Worm (Caenorhabditis elegans) whole organism, young adult: ENCODE results near the gene mesp-1.

ENCODE experiments used
- B0019.2 ChIP-seq: fragments of 200-800 bp; sonication (Bioruptor generic); conservative IDR thresholded peaks from 2 replicates; pipeline ENCODE4 v1.3.6; 2022; ENCODE audit warnings: missing genetic modification reagents, missing genetic modification characterization, missing compliant biosample characterization
- B0035.1 ChIP-seq: sonication (generic microtip); optimal IDR thresholded peaks from 2 replicates; lab custom pipeline; 2016; ENCODE audit warnings: missing genetic modification characterization, mild to moderate bottlenecking, missing compliant biosample characterization, missing genotype, missing genetic modification reagents
- B0261.1 ChIP-seq: sonication (generic microtip); optimal IDR thresholded peaks from 2 replicates; lab custom pipeline; 2016; ENCODE audit warnings: mild to moderate bottlenecking, missing genetic modification characterization, moderate library complexity, missing compliant biosample characterization
- C06A6.2 ChIP-seq: fragments of 200-800 bp; sonication (Bioruptor generic); conservative IDR thresholded peaks from 2 replicates; pipeline ENCODE4 v1.3.6; 2022; ENCODE audit warnings: missing genetic modification characterization, missing compliant biosample characterization
- C17E4.6 ChIP-seq: fragments of 200-800 bp; sonication (Bioruptor generic); IDR thresholded peaks from 2 replicates; pipeline ENCODE4 v1.3.6; 2022; ENCODE audit warnings: missing genetic modification reagents, missing genetic modification characterization, missing compliant biosample characterization
- F22D6.2 ChIP-seq: sonication (generic microtip); optimal IDR thresholded peaks from 2 replicates; lab custom pipeline; 2016; ENCODE audit warnings: mild to moderate bottlenecking, missing genetic modification characterization, missing compliant biosample characterization
- F52B5.7 ChIP-seq: sonication (generic microtip); optimal IDR thresholded peaks from 2 replicates; lab custom pipeline; 2016; ENCODE audit warnings: mild to moderate bottlenecking, missing genetic modification characterization, missing compliant biosample characterization
- F55B11.4 ChIP-seq: sonication (generic microtip); optimal IDR thresholded peaks from 2 replicates; lab custom pipeline; 2016; ENCODE audit warnings: missing compliant biosample characterization, missing genetic modification characterization, borderline replicate concordance; ENCODE audit not compliant: insufficient read depth
- K12H6.12 ChIP-seq: fragments of 200-800 bp; sonication (Bioruptor generic); optimal IDR thresholded peaks from 2 replicates; lab custom pipeline; 2018; ENCODE audit warnings: mild to moderate bottlenecking, missing genetic modification characterization, missing compliant biosample characterization
- T26A5.8 ChIP-seq: sonication (generic microtip); optimal IDR thresholded peaks from 2 replicates; lab custom pipeline; 2016; ENCODE audit warnings: missing genetic modification characterization, missing compliant biosample characterization
- Y53F4B.3 ChIP-seq: fragments of 200-800 bp; sonication (Bioruptor generic); IDR thresholded peaks from 2 replicates; pipeline ENCODE4 v1.3.6; 2022; ENCODE audit warnings: missing genetic modification reagents, missing genetic modification characterization, missing compliant biosample characterization
- Y53G8AR.9 ChIP-seq: fragments of 200-800 bp; sonication (Bioruptor generic); conservative IDR thresholded peaks from 2 replicates; pipeline ENCODE4 v1.3.6; 2022; ENCODE audit warnings: missing genetic modification reagents, missing genetic modification characterization, missing compliant biosample characterization
- ama-1 ChIP-seq, 3 experiments: fragments of 150-350 bp in 1 of 3; sonication (generic microtip) in 2 of 3; optimal IDR thresholded peaks; 2 replicates each; lab custom pipeline; 2014 to 2018; ENCODE audit warnings: missing biosample characterization in 2 of 3, missing genetic modification characterization in 2 of 3, missing genetic modification reagents in 2 of 3
- atf-7 ChIP-seq: sonication (generic microtip); optimal IDR thresholded peaks from 2 replicates; lab custom pipeline; 2017; ENCODE audit warnings: mild to moderate bottlenecking, missing genetic modification characterization, missing compliant biosample characterization
- bed-1 ChIP-seq: fragments of 200-800 bp; sonication (Bioruptor generic); IDR thresholded peaks from 2 replicates; pipeline ENCODE4 v1.3.6; 2022; ENCODE audit warnings: missing genetic modification reagents, missing genetic modification characterization, missing compliant biosample characterization
- cebp-1 ChIP-seq, 2 experiments: fragments of 200-800 bp in 1 of 2; sonication (Bioruptor generic) in 1 of 2; sonication (generic microtip) in 1 of 2; IDR thresholded peaks in 1 of 2; optimal IDR thresholded peaks in 1 of 2; 2 replicates each; pipeline versions ENCODE4 v1.3.6 to Lab custom; 2017 to 2022; ENCODE audit warnings: missing compliant biosample characterization in 2 of 2, missing genetic modification characterization in 2 of 2, mild to moderate bottlenecking in 1 of 2, missing genetic modification reagents in 1 of 2, moderate library complexity in 1 of 2
- ceh-27 ChIP-seq: fragments of 200-800 bp; sonication (Bioruptor generic); optimal IDR thresholded peaks from 2 replicates; lab custom pipeline; 2018; ENCODE audit warnings: mild to moderate bottlenecking, missing genetic modification characterization, moderate library complexity, missing compliant biosample characterization
- ceh-40 ChIP-seq: fragments of 200-800 bp; sonication (Bioruptor generic); IDR thresholded peaks from 2 replicates; pipeline ENCODE4 v1.3.6; 2022; ENCODE audit warnings: missing genetic modification characterization, missing compliant biosample characterization
- dpl-1 ChIP-seq: fragments of 150-350 bp; optimal IDR thresholded peaks from 2 replicates; lab custom pipeline; 2014; ENCODE audit warnings: missing biosample characterization, missing genetic modification reagents, missing genetic modification characterization
- egrh-3 ChIP-seq: fragments of 200-800 bp; sonication (Bioruptor generic); IDR thresholded peaks from 2 replicates; pipeline ENCODE4 v1.3.6; 2022; ENCODE audit warnings: missing genetic modification reagents, missing genetic modification characterization, missing compliant biosample characterization
- ets-4 ChIP-seq: fragments of 200-800 bp; sonication (Bioruptor generic); optimal IDR thresholded peaks from 2 replicates; lab custom pipeline; 2018; ENCODE audit warnings: mild to moderate bottlenecking, missing genetic modification characterization, missing compliant biosample characterization
- hlh-26 ChIP-seq: fragments of 200-800 bp; sonication (Bioruptor generic); conservative IDR thresholded peaks from 2 replicates; pipeline ENCODE4 v1.3.6; 2022; ENCODE audit warnings: missing genetic modification reagents, missing genetic modification characterization, missing compliant biosample characterization
- hmg-1.2 ChIP-seq: fragments of 200-800 bp; sonication (Bioruptor generic); IDR thresholded peaks from 2 replicates; pipeline ENCODE4 v1.3.6; 2022; ENCODE audit warnings: missing genetic modification reagents, missing genetic modification characterization, missing compliant biosample characterization
- hmg-20 ChIP-seq: fragments of 200-800 bp; sonication (Bioruptor generic); IDR thresholded peaks from 2 replicates; pipeline ENCODE4 v1.3.6; 2022; ENCODE audit warnings: missing genetic modification reagents, missing genetic modification characterization, missing compliant biosample characterization
- hrde-1 ChIP-seq: sonication (generic microtip); optimal IDR thresholded peaks from 2 replicates; lab custom pipeline; 2016; ENCODE audit warnings: missing genetic modification characterization, mild to moderate bottlenecking, missing compliant biosample characterization, moderate library complexity, missing genotype, missing genetic modification reagents, borderline replicate concordance
- hsf-1 ChIP-seq: fragments of 200-800 bp; sonication (Bioruptor generic); IDR thresholded peaks from 2 replicates; pipeline ENCODE4 v1.3.6; 2022; ENCODE audit warnings: missing genetic modification reagents, missing genetic modification characterization, missing compliant biosample characterization
- lag-1 ChIP-seq: fragments of 200-800 bp; sonication (Bioruptor generic); IDR thresholded peaks from 2 replicates; pipeline ENCODE4 v1.3.6; 2022; ENCODE audit warnings: missing genetic modification reagents, missing genetic modification characterization, missing compliant biosample characterization
- let-526 ChIP-seq: fragments of 200-800 bp; sonication (Bioruptor generic); IDR thresholded peaks from 2 replicates; pipeline ENCODE4 v1.3.6; 2022; ENCODE audit warnings: missing genetic modification reagents, missing genetic modification characterization, missing compliant biosample characterization
- lin-35 ChIP-seq, 3 experiments: fragments of 150-350 bp in 2 of 3; sonication (generic microtip) in 1 of 3; optimal IDR thresholded peaks; 2 replicates each; lab custom pipeline; 2014 to 2018; ENCODE audit warnings: missing biosample characterization in 3 of 3, missing genetic modification characterization in 3 of 3, missing genetic modification reagents in 3 of 3
- lsl-1 ChIP-seq: fragments of 200-800 bp; sonication (Bioruptor generic); optimal IDR thresholded peaks from 2 replicates; lab custom pipeline; 2018; ENCODE audit warnings: mild to moderate bottlenecking, missing genetic modification characterization, moderate library complexity, missing compliant biosample characterization
- madf-3 ChIP-seq: fragments of 200-800 bp; sonication (Bioruptor generic); IDR thresholded peaks from 2 replicates; pipeline ENCODE4 v1.3.6; 2022; ENCODE audit warnings: missing genetic modification reagents, missing genetic modification characterization, missing compliant biosample characterization
- mes-4 ChIP-seq: sonication (generic microtip); optimal IDR thresholded peaks from 2 replicates; lab custom pipeline; 2016; ENCODE audit warnings: missing genotype, missing genetic modification characterization, missing compliant biosample characterization
- nfya-2 ChIP-seq: fragments of 200-800 bp; sonication (Bioruptor generic); IDR thresholded peaks from 2 replicates; pipeline ENCODE4 v1.3.6; 2022; ENCODE audit warnings: missing genetic modification reagents, missing genetic modification characterization, missing compliant biosample characterization
- nfyb-1 ChIP-seq: fragments of 200-800 bp; sonication (Bioruptor generic); IDR thresholded peaks from 2 replicates; pipeline ENCODE4 v1.3.6; 2022; ENCODE audit warnings: missing genetic modification reagents, missing genetic modification characterization, missing compliant biosample characterization
- nhr-90 ChIP-seq: sonication (generic microtip); optimal IDR thresholded peaks from 2 replicates; lab custom pipeline; 2016; ENCODE audit warnings: missing genotype, mild to moderate bottlenecking, missing genetic modification characterization, missing compliant biosample characterization
- pbrm-1 ChIP-seq: fragments of 200-800 bp; sonication (Bioruptor generic); IDR thresholded peaks from 2 replicates; pipeline ENCODE4 v1.3.6; 2022; ENCODE audit warnings: missing genetic modification reagents, missing genetic modification characterization, missing compliant biosample characterization
- snpc-1.1 ChIP-seq: sonication (generic microtip); optimal IDR thresholded peaks from 2 replicates; lab custom pipeline; 2017; ENCODE audit warnings: missing genetic modification characterization, mild to moderate bottlenecking, missing compliant biosample characterization, antibody characterized with exemption, moderate library complexity, missing genotype, missing genetic modification reagents; ENCODE audit not compliant: insufficient read depth
- snpc-3.4 ChIP-seq: sonication (generic microtip); optimal IDR thresholded peaks from 2 replicates; lab custom pipeline; 2017; ENCODE audit warnings: missing genetic modification characterization, mild to moderate bottlenecking, missing compliant biosample characterization, antibody characterized with exemption, moderate library complexity, missing genotype, missing genetic modification reagents
- snpc-4 ChIP-seq, 5 experiments: fragments of 150-350 bp in 1 of 5; sonication (generic microtip) in 4 of 5; optimal IDR thresholded peaks; 2 replicates each; lab custom pipeline; 2014 to 2018; ENCODE audit warnings: missing genetic modification characterization in 5 of 5, missing biosample characterization in 3 of 5, antibody characterized with exemption in 2 of 5, mild to moderate bottlenecking in 2 of 5, missing compliant biosample characterization in 2 of 5, missing genotype in 2 of 5, moderate library complexity in 2 of 5, missing genetic modification reagents in 1 of 5
- somi-1 ChIP-seq: fragments of 200-800 bp; sonication (Bioruptor generic); optimal IDR thresholded peaks from 2 replicates; lab custom pipeline; 2018; ENCODE audit warnings: mild to moderate bottlenecking, missing genetic modification characterization, missing compliant biosample characterization
- sptf-2 ChIP-seq: fragments of 200-800 bp; sonication (Bioruptor generic); optimal IDR thresholded peaks from 2 replicates; lab custom pipeline; 2018; ENCODE audit warnings: mild to moderate bottlenecking, missing genetic modification characterization, missing compliant biosample characterization
- tbx-9 ChIP-seq: sonication (generic microtip); optimal IDR thresholded peaks from 2 replicates; lab custom pipeline; 2016; ENCODE audit warnings: borderline replicate concordance, missing genetic modification characterization, inconsistent platforms, missing compliant biosample characterization
- tlf-1 ChIP-seq: fragments of 200-800 bp; sonication (Bioruptor generic); optimal IDR thresholded peaks from 2 replicates; lab custom pipeline; 2018; ENCODE audit warnings: mild to moderate bottlenecking, missing genetic modification characterization, missing compliant biosample characterization
- unc-130 ChIP-seq: sonication (generic microtip); optimal IDR thresholded peaks from 2 replicates; lab custom pipeline; 2016; ENCODE audit warnings: missing genetic modification reagents, missing genetic modification characterization, missing compliant biosample characterization
- xnd-1 ChIP-seq: sonication (generic microtip); optimal IDR thresholded peaks from 2 replicates; lab custom pipeline; 2016; ENCODE audit warnings: missing genotype, missing genetic modification reagents, missing genetic modification characterization, missing compliant biosample characterization
- ztf-22 ChIP-seq: fragments of 200-800 bp; sonication (Bioruptor generic); optimal IDR thresholded peaks from 2 replicates; lab custom pipeline; 2018; ENCODE audit warnings: mild to moderate bottlenecking, missing genetic modification characterization, moderate library complexity, missing compliant biosample characterization
- ztf-25 ChIP-seq: fragments of 200-800 bp; sonication (Bioruptor generic); IDR thresholded peaks from 2 replicates; pipeline ENCODE4 v1.3.6; 2022; ENCODE audit warnings: missing genetic modification reagents, missing genetic modification characterization, missing compliant biosample characterization

mesp-1 gene

DNA sequence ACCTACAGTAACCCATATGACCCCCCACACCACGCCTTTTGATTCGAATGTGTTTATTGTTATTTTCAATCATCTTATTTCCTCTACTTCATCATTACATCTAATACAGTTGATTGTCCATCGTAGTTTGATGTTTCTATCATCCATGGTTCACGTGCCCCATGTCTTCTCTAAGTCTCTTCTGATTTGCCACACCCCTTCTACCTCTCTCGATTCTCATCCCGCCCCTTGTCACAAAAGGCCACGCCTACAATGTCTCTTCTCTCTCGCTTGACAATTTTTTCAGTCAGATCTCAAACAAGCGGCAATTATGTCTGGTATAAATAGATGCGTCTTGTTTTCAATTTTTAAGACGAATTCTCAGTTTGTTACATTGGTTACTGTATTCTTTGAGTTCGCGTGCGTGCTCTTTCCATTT is 35.9 kb downstream of the mesp-1 start (continued):
- TF ChIP-seq pbrm-1: no peak
- no peak for TF ChIP-seq dpl-1
- no peak for TF ChIP-seq xnd-1 (tag; lab: Kevin White, UChicago)
- TF ChIP-seq sptf-2 (GFP tag; lab: Kevin White, UChicago): no peak
- TF ChIP-seq snpc-3.4: no peak
- no peak for TF ChIP-seq snpc-1.1 (tag; lab: Kevin White, UChicago)
- no peak for TF ChIP-seq F55B11.4 (tag; lab: Kevin White, UChicago)
- TF ChIP-seq T26A5.8 (tag; lab: Kevin White, UChicago): no peak
- no peak for TF ChIP-seq egrh-3 (GFP tag; lab: Robert Waterston, UW)
- no peak for TF ChIP-seq nfya-2 (GFP tag; lab: Robert Waterston, UW)
- no peak for TF ChIP-seq unc-130 (GFP tag; lab: Kevin White, UChicago)
- no peak for TF ChIP-seq mes-4 (tag; lab: Kevin White, UChicago)
- TF ChIP-seq C06A6.2 (GFP tag; lab: Robert Waterston, UW): no peak
- TF ChIP-seq K12H6.12 (tag; lab: Kevin White, UChicago): peak; percentile 40
- TF ChIP-seq ceh-27: peak; percentile 15
- TF ChIP-seq bed-1: no peak
- TF ChIP-seq lsl-1: no peak
- TF ChIP-seq cebp-1 (GFP tag; IDR thresholded peaks at IDR 0.05; lab: Robert Waterston, UW): no peak
- peak; percentile 47 for TF ChIP-seq cebp-1 (tag; optimal IDR thresholded peaks at IDR 0.05; lab: Kevin White, UChicago)
- TF ChIP-seq hlh-26 (GFP tag; lab: Robert Waterston, UW): no peak
- no peak for TF ChIP-seq ets-4 (GFP tag; lab: Kevin White, UChicago)
- no peak for TF ChIP-seq C17E4.6 (GFP tag; lab: Robert Waterston, UW)
- no peak for TF ChIP-seq Y53F4B.3 (GFP tag; lab: Robert Waterston, UW)
- no peak for TF ChIP-seq B0261.1 (tag; lab: Kevin White, UChicago)
- peak; percentile 40; the same call in 1 of the 2 replicates for TF ChIP-seq hmg-1.2 (GFP tag; lab: Robert Waterston, UW)
- TF ChIP-seq let-526: no peak
- TF ChIP-seq snpc-4 (GFP tag; optimal IDR thresholded peaks at IDR 0.05; lab: Kevin White, UChicago): no peak
- TF ChIP-seq snpc-4 (tag; optimal IDR thresholded peaks at IDR 0.05; lab: Kevin White, UChicago): no peak
- TF ChIP-seq atf-7 (tag; lab: Kevin White, UChicago): no peak
- TF ChIP-seq madf-3 (GFP tag; lab: Robert Waterston, UW): no peak
- no peak for TF ChIP-seq tlf-1 (GFP tag; lab: Kevin White, UChicago)
- TF ChIP-seq B0035.1 (tag; lab: Kevin White, UChicago): no peak
- TF ChIP-seq F52B5.7 (tag; lab: Kevin White, UChicago): no peak
- TF ChIP-seq ama-1 (optimal IDR thresholded peaks at IDR 0.05; lab: Kevin White, UChicago): peak; percentile 27
- TF ChIP-seq ama-1 (GFP tag; optimal IDR thresholded peaks at IDR 0.05; lab: Kevin White, UChicago): no peak
- peak; percentile 58 for TF ChIP-seq F22D6.2 (tag; lab: Kevin White, UChicago)
- TF ChIP-seq lin-35 (GFP tag; optimal IDR thresholded peaks at IDR 0.05; lab: Kevin White, UChicago): no peak
- no peak for TF ChIP-seq lag-1 (GFP tag; lab: Robert Waterston, UW)
- TF ChIP-seq nfyb-1 (GFP tag; lab: Robert Waterston, UW): no peak
- no peak for TF ChIP-seq tbx-9 (tag; lab: Kevin White, UChicago)
- TF ChIP-seq hsf-1 (GFP tag; lab: Robert Waterston, UW): no peak
- no peak for TF ChIP-seq B0019.2
- TF ChIP-seq somi-1 (GFP tag; lab: Kevin White, UChicago): peak; percentile 73
- TF ChIP-seq nhr-90 (tag; lab: Kevin White, UChicago): no peak
- no peak for TF ChIP-seq ztf-22 (GFP tag; lab: Kevin White, UChicago)
- no peak for TF ChIP-seq hmg-20 (GFP tag; lab: Robert Waterston, UW)
- TF ChIP-seq Y53G8AR.9 (GFP tag; lab: Robert Waterston, UW): no peak
- no peak for TF ChIP-seq hrde-1 (tag; lab: Kevin White, UChicago)
- TF ChIP-seq ceh-40 (GFP tag; lab: Robert Waterston, UW): no peak
- TF ChIP-seq ztf-25 (GFP tag; lab: Robert Waterston, UW): no peak
